Fruit fly (Drosophila melanogaster) whole organism, prepupa: ENCODE measurements around the gene Rga.

Experiments used
- Blimp-1 ChIP-seq: fragments of 200-800 bp; sonication (Bioruptor generic); optimal IDR thresholded peaks from 3 replicates; lab custom pipeline; 2017; ENCODE audit warnings: missing biosample characterization, missing genetic modification characterization, mild to moderate bottlenecking, moderate library complexity, missing genetic modification reagents
- CG11294 ChIP-seq: fragments of 200-800 bp; sonication (Bioruptor generic); IDR thresholded peaks from 2 replicates; pipeline ENCODE4 v1.3.6; 2022; ENCODE audit warnings: missing biosample characterization, missing genetic modification characterization
- CG11762 ChIP-seq: fragments of 200-800 bp; sonication (Bioruptor generic); optimal IDR thresholded peaks from 3 replicates; lab custom pipeline; 2016; ENCODE audit warnings: missing biosample characterization, missing genetic modification characterization; ENCODE audit not compliant: insufficient read depth
- CG15336 ChIP-seq: fragments of 200-800 bp; sonication (Bioruptor generic); IDR thresholded peaks from 2 replicates; pipeline ENCODE4 v1.3.6; 2022; ENCODE audit warnings: missing biosample characterization, missing genetic modification characterization
- CG1621 ChIP-seq: fragments of 200-800 bp; sonication (Bioruptor generic); optimal IDR thresholded peaks from 3 replicates; lab custom pipeline; 2018; ENCODE audit warnings: missing biosample characterization, mild to moderate bottlenecking, missing genetic modification characterization
- CG16779 ChIP-seq: fragments of 200-800 bp; sonication (Bioruptor generic); optimal IDR thresholded peaks from 3 replicates; lab custom pipeline; 2017; ENCODE audit warnings: missing biosample characterization, mild to moderate bottlenecking, missing genetic modification characterization
- CG3032 ChIP-seq: fragments of 200-800 bp; optimal IDR thresholded peaks from 2 replicates; lab custom pipeline; 2019; ENCODE audit warnings: missing biosample characterization, mild to moderate bottlenecking, missing genetic modification characterization, moderate library complexity
- CG31627 ChIP-seq: fragments of 200-800 bp; sonication (Bioruptor generic); optimal IDR thresholded peaks from 3 replicates; lab custom pipeline; 2016; ENCODE audit warnings: missing biosample characterization, missing genetic modification characterization
- CG32006 ChIP-seq: fragments of 200-800 bp; sonication (Bioruptor generic); optimal IDR thresholded peaks from 3 replicates; lab custom pipeline; 2017; ENCODE audit warnings: missing biosample characterization, mild to moderate bottlenecking, missing genetic modification characterization
- CG6163 ChIP-seq: fragments of 200-800 bp; sonication (Bioruptor generic); IDR thresholded peaks from 3 replicates; pipeline ENCODE4 v1.3.6; 2022; ENCODE audit warnings: missing biosample characterization, missing genetic modification characterization
- CG6276 ChIP-seq: fragments of 200-800 bp; sonication (Bioruptor generic); optimal IDR thresholded peaks from 2 replicates; lab custom pipeline; 2017; ENCODE audit warnings: missing biosample characterization, mild to moderate bottlenecking, missing genetic modification characterization
- CG6792 ChIP-seq: fragments of 200-800 bp; sonication (Bioruptor generic); optimal IDR thresholded peaks from 3 replicates; lab custom pipeline; 2016; ENCODE audit warnings: missing biosample characterization, missing genetic modification characterization
- CG6854 ChIP-seq: fragments of 200-800 bp; sonication (Bioruptor generic); optimal IDR thresholded peaks from 2 replicates; lab custom pipeline; 2017; ENCODE audit warnings: missing biosample characterization, mild to moderate bottlenecking, missing genetic modification characterization
- CG7368 ChIP-seq: fragments of 200-800 bp; sonication (Bioruptor generic); optimal IDR thresholded peaks from 3 replicates; lab custom pipeline; 2016; ENCODE audit warnings: missing biosample characterization, missing genetic modification characterization
- CG8119 ChIP-seq: fragments of 200-800 bp; sonication (Bioruptor generic); IDR thresholded peaks from 3 replicates; pipeline ENCODE4 v1.3.6; 2022; ENCODE audit warnings: missing biosample characterization, missing genetic modification characterization
- CG8632 ChIP-seq: fragments of 200-800 bp; sonication (Bioruptor generic); optimal IDR thresholded peaks from 3 replicates; lab custom pipeline; 2016; ENCODE audit warnings: missing biosample characterization, missing genetic modification characterization
- CG9139 ChIP-seq: fragments of 200-800 bp; sonication (Bioruptor generic); optimal IDR thresholded peaks from 3 replicates; lab custom pipeline; 2017; ENCODE audit warnings: missing biosample characterization, mild to moderate bottlenecking, missing genetic modification characterization
- Eip75B ChIP-seq: fragments of 200-800 bp; sonication (Bioruptor generic); optimal IDR thresholded peaks from 3 replicates; lab custom pipeline; 2016; ENCODE audit warnings: missing biosample characterization, missing genetic modification characterization
- Eip78C ChIP-seq: fragments of 200-800 bp; sonication (Bioruptor generic); peaks from one replicate; lab custom pipeline; 2016; ENCODE audit warnings: missing biosample characterization, missing genetic modification characterization
- Eip93F ChIP-seq: fragments of 200-800 bp; sonication (Bioruptor generic); optimal IDR thresholded peaks from 2 replicates; lab custom pipeline; 2016; ENCODE audit warnings: missing biosample characterization, mild to moderate bottlenecking, missing genetic modification characterization
- Gug ChIP-seq: fragments of 200-800 bp; sonication (Bioruptor generic); IDR thresholded peaks from 2 replicates; pipeline ENCODE4 v1.3.6; 2022; ENCODE audit warnings: missing biosample characterization, missing genetic modification characterization
- Hr39 ChIP-seq: fragments of 200-800 bp; sonication (Bioruptor generic); optimal IDR thresholded peaks from 2 replicates; lab custom pipeline; 2016; ENCODE audit warnings: missing biosample characterization, missing genetic modification characterization
- Lpt ChIP-seq: fragments of 200-800 bp; sonication (Bioruptor generic); optimal IDR thresholded peaks from 3 replicates; lab custom pipeline; 2016; ENCODE audit warnings: missing biosample characterization, missing genetic modification characterization
- OdsH ChIP-seq: fragments of 200-800 bp; sonication (Bioruptor generic); optimal IDR thresholded peaks from 3 replicates; lab custom pipeline; 2016; ENCODE audit warnings: missing biosample characterization, missing genetic modification characterization
- Smox ChIP-seq: fragments of 200-800 bp; sonication (Bioruptor generic); optimal IDR thresholded peaks from 3 replicates; lab custom pipeline; 2016; ENCODE audit warnings: missing biosample characterization, missing genetic modification characterization
- Sox14 ChIP-seq: fragments of 200-800 bp; sonication (Bioruptor generic); optimal IDR thresholded peaks from 3 replicates; lab custom pipeline; 2016; ENCODE audit warnings: missing biosample characterization, missing genetic modification characterization
- achi ChIP-seq: fragments of 200-800 bp; sonication (Bioruptor generic); optimal IDR thresholded peaks from 3 replicates; lab custom pipeline; 2016; ENCODE audit warnings: missing biosample characterization, missing genetic modification characterization
- acj6 ChIP-seq: fragments of 200-800 bp; sonication (Bioruptor generic); optimal IDR thresholded peaks from 3 replicates; lab custom pipeline; 2016; ENCODE audit warnings: missing biosample characterization, missing genetic modification characterization
- cyc ChIP-seq: fragments of 200-800 bp; sonication (Bioruptor generic); optimal IDR thresholded peaks from 3 replicates; lab custom pipeline; 2016; ENCODE audit warnings: missing biosample characterization, missing genetic modification characterization
- dsx ChIP-seq: fragments of 200-800 bp; optimal IDR thresholded peaks from 3 replicates; lab custom pipeline; 2019; ENCODE audit warnings: missing biosample characterization, mild to moderate bottlenecking, missing genetic modification characterization, moderate library complexity; ENCODE audit not compliant: poor library complexity, severe bottlenecking
- eg ChIP-seq: fragments of 200-800 bp; sonication (Bioruptor generic); IDR thresholded peaks from 3 replicates; pipeline ENCODE4 v1.3.6; 2022; ENCODE audit warnings: missing biosample characterization, missing genetic modification characterization
- esn ChIP-seq: fragments of 200-800 bp; sonication (Bioruptor generic); optimal IDR thresholded peaks from 2 replicates; lab custom pipeline; 2016; ENCODE audit warnings: missing biosample characterization, mild to moderate bottlenecking, missing genetic modification characterization, moderate library complexity
- fd59A ChIP-seq: fragments of 200-800 bp; sonication (Bioruptor generic); optimal IDR thresholded peaks from 2 replicates; lab custom pipeline; 2017; ENCODE audit warnings: missing biosample characterization, mild to moderate bottlenecking, missing genetic modification characterization, missing genetic modification reagents
- fd85E ChIP-seq: fragments of 200-800 bp; sonication (Bioruptor generic); optimal IDR thresholded peaks from 3 replicates; lab custom pipeline; 2016; ENCODE audit warnings: missing biosample characterization, missing genetic modification characterization
- lz ChIP-seq: fragments of 200-800 bp; sonication (Bioruptor generic); optimal IDR thresholded peaks from 3 replicates; lab custom pipeline; 2016; ENCODE audit warnings: missing biosample characterization, missing genetic modification characterization
- net ChIP-seq: fragments of 200-800 bp; sonication (Bioruptor generic); optimal IDR thresholded peaks from 3 replicates; lab custom pipeline; 2016; ENCODE audit warnings: missing biosample characterization, missing genetic modification characterization
- pdm3 ChIP-seq: fragments of 200-800 bp; sonication (Bioruptor generic); optimal IDR thresholded peaks from 3 replicates; lab custom pipeline; 2016; ENCODE audit warnings: missing biosample characterization, missing genetic modification characterization
- salr ChIP-seq, 2 experiments: fragments of 200-800 bp; sonication (Bioruptor generic); optimal IDR thresholded peaks; 3 replicates each; lab custom pipeline; 2016 to 2018; ENCODE audit warnings: missing biosample characterization in 2 of 2, missing genetic modification characterization in 2 of 2, mild to moderate bottlenecking in 1 of 2
- spab ChIP-seq: fragments of 200-800 bp; sonication (Bioruptor generic); optimal IDR thresholded peaks from 2 replicates; lab custom pipeline; 2017; ENCODE audit warnings: missing biosample characterization, mild to moderate bottlenecking, missing genetic modification characterization, missing genetic modification reagents
- ss ChIP-seq, 2 experiments: fragments of 200-800 bp; sonication (Bioruptor generic); optimal IDR thresholded peaks; 2 replicates in 1 of 2; 3 replicates in 1 of 2; lab custom pipeline; 2017 to 2018; ENCODE audit warnings: mild to moderate bottlenecking in 2 of 2, missing biosample characterization in 2 of 2, missing genetic modification characterization in 2 of 2, moderate library complexity in 1 of 2
- svp ChIP-seq: fragments of 200-800 bp; sonication (Bioruptor generic); peaks from one replicate; lab custom pipeline; 2016; ENCODE audit warnings: missing biosample characterization, missing genetic modification characterization
- vri ChIP-seq: fragments of 200-800 bp; sonication (Bioruptor generic); optimal IDR thresholded peaks from 3 replicates; lab custom pipeline; 2016; ENCODE audit warnings: missing biosample characterization, mild to moderate bottlenecking, missing genetic modification characterization

The Rga gene

DNA sequence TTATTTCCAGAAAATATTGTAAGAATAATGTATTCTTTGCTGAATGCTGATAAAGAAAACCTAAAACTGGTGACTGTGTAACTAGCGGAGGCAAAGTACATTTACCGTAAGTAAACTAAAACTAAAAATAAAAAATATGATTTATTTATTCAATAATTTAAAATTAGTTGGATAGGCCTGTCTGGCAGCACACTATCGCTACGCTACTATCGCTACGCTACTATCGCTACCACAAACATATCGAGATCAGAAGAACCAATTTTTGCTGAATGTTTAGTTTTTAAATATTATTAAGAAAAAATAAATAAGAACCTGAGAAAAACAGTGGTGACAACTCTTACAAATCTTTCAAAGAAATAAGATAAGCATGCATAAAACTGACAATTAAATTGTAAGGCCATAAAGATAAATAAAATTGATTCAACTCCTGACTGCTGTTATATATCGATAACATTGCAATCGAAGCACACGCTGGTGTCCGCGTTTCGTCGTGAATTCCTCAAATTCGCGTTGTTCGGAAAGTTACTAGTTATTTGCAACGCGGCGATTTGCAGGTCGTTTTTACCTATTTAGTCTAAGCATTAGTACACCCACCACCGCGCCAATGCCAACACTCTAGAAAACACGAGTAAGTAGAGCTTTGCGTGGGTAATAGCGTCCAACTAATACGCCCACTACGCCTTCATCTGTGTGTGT is 47.4 kb upstream of the Rga start, which contains the start of gene Wdr33 (continued):
- TF ChIP-seq CG11294 (no peak; the same call in 1 of the 2 replicates), fd59A (GFP tag; lab: Kevin White, UChicago) (no peak), vri (no peak), svp (GFP tag; lab: Kevin White, UChicago) (peak; percentile 68), fd85E (GFP tag; lab: Kevin White, UChicago) (no peak), CG6276 (GFP tag; lab: Kevin White, UChicago) (no peak), Eip75B (GFP tag; lab: Kevin White, UChicago) (peak; percentile 4), CG11762 (GFP tag; lab: Kevin White, UChicago) (peak; percentile 26), CG7368 (no peak), Hr39 (peak; percentile 33), CG9139 (no peak), Gug (GFP tag; lab: Robert Waterston, UW) (0 out of 2 replicates have a peak, but pooled peaks have one; percentile 24), net (GFP tag; lab: Kevin White, UChicago) (no peak), Sox14 (GFP tag; lab: Kevin White, UChicago) (no peak), CG8632 (peak; percentile 51), Blimp-1 (GFP tag; lab: Kevin White, UChicago) (no peak), CG15336 (GFP tag; lab: Robert Waterston, UW) (no peak), achi (GFP tag; lab: Kevin White, UChicago) (peak; percentile 35), Eip93F (GFP tag; lab: Kevin White, UChicago) (no peak), eg (GFP tag; lab: Robert Waterston, UW) (no peak), salr (GFP tag; optimal IDR thresholded peaks at IDR 0.05; lab: Kevin White, UChicago) (no peak), esn (GFP tag; lab: Kevin White, UChicago) (peak; percentile 40), ss (GFP tag; optimal IDR thresholded peaks at IDR 0.05; lab: Kevin White, UChicago) (no peak), CG3032 (tag; lab: Kevin White, UChicago) (peak; percentile 19), CG6163 (GFP tag; lab: Robert Waterston, UW) (peak; percentile 50; the same call in 2 of the 3 replicates), OdsH (no peak)

DNA sequence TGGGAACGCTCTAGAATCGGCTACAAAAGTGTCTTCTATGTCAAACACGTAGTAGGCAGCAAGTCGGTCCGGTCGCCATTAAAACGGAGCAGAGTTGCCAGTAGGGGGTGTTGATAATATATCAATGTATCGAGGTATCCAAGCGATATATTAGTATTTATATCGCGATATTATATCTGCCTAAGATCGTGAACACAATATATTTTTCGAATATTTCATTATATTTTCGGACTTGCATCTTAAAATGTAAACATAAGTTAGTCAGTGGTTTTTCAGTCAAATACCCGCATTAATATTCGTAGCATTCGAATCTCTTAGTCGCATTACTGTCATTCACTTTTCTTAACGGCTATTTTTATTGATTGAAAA is 46.9 kb upstream of the Rga start, which contains the start of gene CG2182:
Gene CG2182, minus strand, starts transcription at position 84 of the 369 bp plus-strand sequence.
- no peak for TF ChIP-seq Smox (GFP tag; lab: Kevin White, UChicago)
- no peak for TF ChIP-seq spab (GFP tag; lab: Kevin White, UChicago)
- no peak for TF ChIP-seq achi (GFP tag; lab: Kevin White, UChicago)
- TF ChIP-seq CG6854 (GFP tag; lab: Kevin White, UChicago): no peak
- no peak for TF ChIP-seq esn (GFP tag; lab: Kevin White, UChicago)
- no peak for TF ChIP-seq salr (GFP tag; optimal IDR thresholded peaks at IDR 0.05; lab: Kevin White, UChicago)
- TF ChIP-seq CG31627 (GFP tag; lab: Kevin White, UChicago): peak; percentile 22
- peak; percentile 18 for TF ChIP-seq dsx (GFP tag; lab: Kevin White, UChicago)
- TF ChIP-seq lz (GFP tag; lab: Kevin White, UChicago): peak; percentile 36

DNA sequence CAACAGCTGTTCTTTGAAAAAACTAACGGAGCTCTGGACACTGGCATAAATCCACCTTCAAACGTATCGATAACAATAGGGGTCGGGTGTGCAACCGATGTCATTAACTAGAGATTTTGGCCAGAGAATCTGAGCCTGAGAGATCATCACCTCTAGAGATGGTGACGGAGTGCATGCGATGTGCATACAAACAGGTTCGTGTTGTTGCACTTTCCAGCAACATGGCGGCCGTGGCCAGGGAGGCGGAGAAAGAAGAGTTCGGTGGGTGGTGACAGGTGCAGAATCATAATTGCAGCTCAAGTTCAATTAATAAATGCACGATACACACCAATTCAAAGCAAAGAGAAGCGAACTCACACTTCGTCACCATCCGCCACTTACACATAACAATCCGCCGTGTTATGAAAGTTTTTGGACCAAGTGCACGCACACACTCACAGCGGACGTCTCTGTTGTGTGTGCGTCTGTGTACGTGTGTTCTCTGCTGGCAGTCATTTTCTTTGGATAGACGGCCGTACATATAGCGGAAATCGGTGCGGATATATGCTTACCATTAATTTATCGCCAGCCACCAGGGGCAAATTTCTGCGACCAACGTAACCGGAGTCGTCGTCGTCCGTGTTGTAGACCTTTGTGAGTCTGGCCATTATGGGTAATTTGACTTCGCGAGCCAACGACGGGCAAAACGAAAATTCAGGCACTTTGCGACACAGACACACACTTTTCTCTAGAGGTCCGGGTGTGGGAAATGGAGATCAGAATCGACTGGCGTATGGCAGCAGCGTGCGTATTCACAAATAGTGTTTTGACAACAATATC is 46.3 kb upstream of the Rga start:
- no peak for TF ChIP-seq Lpt (GFP tag; lab: Kevin White, UChicago)
- TF ChIP-seq CG6792 (GFP tag; lab: Kevin White, UChicago): peak; percentile 14
- no peak for TF ChIP-seq fd59A (GFP tag; lab: Kevin White, UChicago)
- no peak for TF ChIP-seq CG6163 (GFP tag; lab: Robert Waterston, UW)
- TF ChIP-seq vri: peak; percentile 55
- TF ChIP-seq CG11762 (GFP tag; lab: Kevin White, UChicago): no peak
- TF ChIP-seq esn (GFP tag; lab: Kevin White, UChicago): peak; percentile 16
- no peak for TF ChIP-seq CG32006 (GFP tag; lab: Kevin White, UChicago)
- TF ChIP-seq fd85E (GFP tag; lab: Kevin White, UChicago): no peak
- peak; percentile 19; the same call in 1 of the 3 replicates for TF ChIP-seq CG8119
- TF ChIP-seq Eip78C: peak; percentile 77
- TF ChIP-seq net (GFP tag; lab: Kevin White, UChicago): peak; percentile 27
- TF ChIP-seq svp (GFP tag; lab: Kevin White, UChicago): peak; percentile 94
- TF ChIP-seq cyc (GFP tag; lab: Kevin White, UChicago): peak; percentile 2
- TF ChIP-seq pdm3: no peak
- no peak for TF ChIP-seq acj6 (GFP tag; lab: Kevin White, UChicago)
- TF ChIP-seq achi (GFP tag; lab: Kevin White, UChicago): peak; percentile 2
- peak; percentile 25 for TF ChIP-seq Eip75B (GFP tag; lab: Kevin White, UChicago)
- no peak for TF ChIP-seq Gug (GFP tag; lab: Robert Waterston, UW)
- peak; percentile 36; the same call in 1 of the 2 replicates for TF ChIP-seq CG15336 (GFP tag; lab: Robert Waterston, UW)
- TF ChIP-seq CG16779 (tag; lab: Kevin White, UChicago): no peak
- peak; percentile 55 for TF ChIP-seq CG1621 (tag; lab: Kevin White, UChicago)
